Worm (Caenorhabditis elegans) whole organism, L3 larva: ENCODE measurements around the gene har-1.

ENCODE experiments used
- aly-2 ChIP-seq: fragments of 150-350 bp; optimal IDR thresholded peaks from 2 replicates; lab custom pipeline; 2014; ENCODE audit warnings: missing biosample characterization, missing genetic modification characterization
- ama-1 ChIP-seq: fragments of 150-350 bp; optimal IDR thresholded peaks from 2 replicates; lab custom pipeline; 2018
- ceh-16 ChIP-seq: sonication (generic microtip); optimal IDR thresholded peaks from 2 replicates; lab custom pipeline; 2017; ENCODE audit warnings: missing biosample characterization, missing genetic modification characterization
- ceh-28 ChIP-seq: fragments of 150-350 bp; optimal IDR thresholded peaks from 2 replicates; lab custom pipeline; 2014; ENCODE audit warnings: missing biosample characterization, missing genetic modification reagents, missing genetic modification characterization
- ceh-82 ChIP-seq: fragments of 150-350 bp; optimal IDR thresholded peaks from 2 replicates; lab custom pipeline; 2014; ENCODE audit warnings: missing biosample characterization, missing genetic modification characterization
- ceh-9 ChIP-seq: sonication (generic microtip); optimal IDR thresholded peaks from 2 replicates; lab custom pipeline; 2018; ENCODE audit warnings: missing biosample characterization, missing genetic modification characterization
- egl-27 ChIP-seq: sonication (generic microtip); optimal IDR thresholded peaks from 4 replicates; lab custom pipeline; 2017; ENCODE audit warnings: missing biosample characterization, missing genetic modification reagents, missing genetic modification characterization
- egl-5 ChIP-seq: fragments of 150-350 bp; optimal IDR thresholded peaks from 2 replicates; lab custom pipeline; 2017; ENCODE audit warnings: missing biosample characterization, missing genetic modification reagents, missing genetic modification characterization, inconsistent platforms
- elt-1 ChIP-seq: fragments of 150-350 bp; optimal IDR thresholded peaks from 2 replicates; lab custom pipeline; 2014; ENCODE audit warnings: missing biosample characterization, missing genetic modification characterization
- elt-2 ChIP-seq: sonication (generic microtip); optimal IDR thresholded peaks from 2 replicates; lab custom pipeline; 2016; ENCODE audit warnings: missing genetic modification reagents, mild to moderate bottlenecking, missing genetic modification characterization, missing compliant biosample characterization
- elt-3 ChIP-seq, 3 experiments: fragments of 150-350 bp in 1 of 3; sonication (generic microtip) in 2 of 3; optimal IDR thresholded peaks; 2 replicates in 2 of 3; 4 replicates in 1 of 3; lab custom pipeline; 2014 to 2017; ENCODE audit warnings: missing biosample characterization in 3 of 3, missing genetic modification characterization in 3 of 3
- fkh-2 ChIP-seq: fragments of 150-350 bp; optimal IDR thresholded peaks from 2 replicates; lab custom pipeline; 2014; ENCODE audit warnings: missing biosample characterization, missing genetic modification reagents, missing genetic modification characterization
- fos-1 ChIP-seq: fragments of 150-350 bp; optimal IDR thresholded peaks from 2 replicates; lab custom pipeline; 2014; ENCODE audit warnings: missing biosample characterization, missing genetic modification characterization
- hmg-11 ChIP-seq: sonication (generic microtip); optimal IDR thresholded peaks from 2 replicates; lab custom pipeline; 2016; ENCODE audit warnings: missing genetic modification characterization, missing compliant biosample characterization
- jun-1 ChIP-seq: fragments of 150-350 bp; optimal IDR thresholded peaks from 2 replicates; lab custom pipeline; 2014; ENCODE audit warnings: missing biosample characterization, missing genetic modification reagents, missing genetic modification characterization
- lin-15B ChIP-seq: fragments of 150-350 bp; optimal IDR thresholded peaks from 2 replicates; lab custom pipeline; 2014; ENCODE audit warnings: missing biosample characterization, missing genetic modification characterization
- lin-39 ChIP-seq: fragments of 150-350 bp; optimal IDR thresholded peaks from 2 replicates; lab custom pipeline; 2018; ENCODE audit warnings: missing biosample characterization, missing genetic modification reagents, missing genetic modification characterization
- mdl-1 ChIP-seq: fragments of 150-350 bp; optimal IDR thresholded peaks from 2 replicates; lab custom pipeline; 2014; ENCODE audit warnings: missing biosample characterization, missing genetic modification characterization
- mml-1 ChIP-seq: fragments of 150-350 bp; sonication (generic microtip); optimal IDR thresholded peaks from 3 replicates; lab custom pipeline; 2014; ENCODE audit warnings: missing biosample characterization, missing genetic modification characterization
- nfya-1 ChIP-seq: sonication (generic microtip); optimal IDR thresholded peaks from 2 replicates; lab custom pipeline; 2017; ENCODE audit warnings: missing genetic modification characterization, mild to moderate bottlenecking, missing compliant biosample characterization, antibody characterized with exemption, moderate library complexity; ENCODE audit not compliant: insufficient read depth
- nhr-11 ChIP-seq: fragments of 150-350 bp; optimal IDR thresholded peaks from 2 replicates; lab custom pipeline; 2014; ENCODE audit warnings: missing biosample characterization, missing genetic modification characterization
- nhr-12 ChIP-seq: fragments of 150-350 bp; optimal IDR thresholded peaks from 2 replicates; lab custom pipeline; 2014; ENCODE audit warnings: missing biosample characterization, missing genetic modification characterization
- nhr-25 ChIP-seq: sonication (generic microtip); optimal IDR thresholded peaks from 2 replicates; lab custom pipeline; 2017; ENCODE audit warnings: missing biosample characterization, missing genetic modification characterization
- nhr-28 ChIP-seq: fragments of 150-350 bp; optimal IDR thresholded peaks from 2 replicates; lab custom pipeline; 2014; ENCODE audit warnings: missing biosample characterization, missing genetic modification characterization
- nhr-67 ChIP-seq: fragments of 150-350 bp; optimal IDR thresholded peaks from 2 replicates; lab custom pipeline; 2014; ENCODE audit warnings: missing biosample characterization, missing genetic modification characterization
- nhr-77 ChIP-seq: fragments of 150-350 bp; optimal IDR thresholded peaks from 2 replicates; lab custom pipeline; 2014; ENCODE audit warnings: missing biosample characterization, missing genetic modification characterization
- pha-4 ChIP-seq: fragments of 150-350 bp; optimal IDR thresholded peaks from 2 replicates; lab custom pipeline; 2014; ENCODE audit warnings: missing biosample characterization, missing genetic modification reagents, missing genetic modification characterization
- sea-2 ChIP-seq: fragments of 150-350 bp; sonication (generic microtip); optimal IDR thresholded peaks from 4 replicates; lab custom pipeline; 2014; ENCODE audit warnings: missing biosample characterization, missing genetic modification reagents, missing genetic modification characterization
- skn-1 ChIP-seq: fragments of 150-350 bp; optimal IDR thresholded peaks from 2 replicates; lab custom pipeline; 2014; ENCODE audit warnings: missing biosample characterization, missing genetic modification characterization
- snpc-4 ChIP-seq: fragments of 150-350 bp; optimal IDR thresholded peaks from 2 replicates; lab custom pipeline; 2014; ENCODE audit warnings: missing biosample characterization, missing genetic modification characterization
- tbx-2 ChIP-seq: sonication (generic microtip); optimal IDR thresholded peaks from 2 replicates; lab custom pipeline; 2016; ENCODE audit warnings: mild to moderate bottlenecking, missing genetic modification characterization, missing compliant biosample characterization
- unc-62 ChIP-seq: fragments of 150-350 bp; sonication (generic microtip); optimal IDR thresholded peaks from 4 replicates; lab custom pipeline; 2014; ENCODE audit warnings: missing biosample characterization, missing genetic modification reagents, missing genetic modification characterization
- zag-1 ChIP-seq: fragments of 150-350 bp; optimal IDR thresholded peaks from 2 replicates; lab custom pipeline; 2014; ENCODE audit warnings: missing biosample characterization, missing genetic modification characterization

har-1 gene

ce11 chrIII:4150919-4151318, 935 bp upstream of the har-1 start (continued):
- peak; percentile 93 for TF ChIP-seq nfya-1 (tag; lab: Kevin White, UChicago)
- no peak for TF ChIP-seq mml-1 (tag; lab: Kevin White, UChicago)

- no peak for TF ChIP-seq jun-1 (tag; lab: Kevin White, UChicago)
- no peak for TF ChIP-seq sea-2 (GFP tag; lab: Kevin White, UChicago)
- TF ChIP-seq unc-62 (GFP tag; lab: Kevin White, UChicago) = no peak
- TF ChIP-seq elt-2 (tag; lab: Kevin White, UChicago) = no peak
- no peak for TF ChIP-seq skn-1
- TF ChIP-seq snpc-4 (tag; lab: Kevin White, UChicago) = no peak
- TF ChIP-seq fkh-2 = no peak
- no peak for TF ChIP-seq egl-27
- no peak for TF ChIP-seq nhr-25 (tag; lab: Kevin White, UChicago)
- TF ChIP-seq nhr-12 (tag; lab: Kevin White, UChicago) = no peak
- no peak for TF ChIP-seq ceh-82
- TF ChIP-seq nhr-77 (tag; lab: Kevin White, UChicago) = no peak
- no peak for TF ChIP-seq aly-2 (tag; lab: Kevin White, UChicago)
- no peak for TF ChIP-seq nhr-11 (tag; lab: Kevin White, UChicago)
- TF ChIP-seq, all 47 proteins: peak for 0
Observed at ce11 chrIII:4152309-4152708, 455 bp downstream of the har-1 start.

ce11 chrIII:4152828-4153227, 974 bp downstream of the har-1 start:
- TF ChIP-seq skn-1 = no peak
- TF ChIP-seq ama-1 (lab: Kevin White, UChicago) = peak; percentile 68

ce11 chrIII:4153299-4153698, 1.4 kb downstream of the har-1 start, which contains the start of gene glod-4:
TSS of gene glod-4 (plus strand) at chrIII:4153599.
- TF ChIP-seq lin-39 (no peak), tbx-2 (tag; lab: Kevin White, UChicago) (no peak), pha-4 (tag; lab: Kevin White, UChicago) (no peak), sea-2 (GFP tag; lab: Kevin White, UChicago) (no peak), elt-2 (tag; lab: Kevin White, UChicago) (no peak), elt-1 (no peak)

- TF ChIP-seq nhr-12 (tag; lab: Kevin White, UChicago) (no peak), unc-62 (GFP tag; lab: Kevin White, UChicago) (no peak), ceh-16 (tag; lab: Kevin White, UChicago) (no peak), nfya-1 (tag; lab: Kevin White, UChicago) (no peak), fkh-2 (no peak)
Observed at ce11 chrIII:4157298-4157697, 5.4 kb downstream of the har-1 start, which contains the start of gene C16C10.9. TSS of gene C16C10.9 (minus strand) at chrIII:4157398.

ce11 chrIII:4160937-4161336, 9.1 kb downstream of the har-1 start, which contains the start of gene C01G12.16:
TSS of gene C01G12.16 (plus strand) at chrIII:4161237.
- TF ChIP-seq nfya-1 (tag; lab: Kevin White, UChicago) (no peak), ceh-82 (no peak), hmg-11 (no peak), nhr-67 (tag; lab: Kevin White, UChicago) (no peak), nhr-12 (tag; lab: Kevin White, UChicago) (no peak), snpc-4 (tag; lab: Kevin White, UChicago) (no peak), egl-5 (tag; lab: Kevin White, UChicago) (no peak), tbx-2 (tag; lab: Kevin White, UChicago) (no peak), elt-1 (no peak), lin-39 (no peak), ceh-28 (tag; lab: Kevin White, UChicago) (no peak), elt-3 (tag; optimal IDR thresholded peaks at IDR 0.05; lab: Kevin White, UChicago) (no peak), fos-1 (tag; lab: Kevin White, UChicago) (no peak), fkh-2 (no peak), mdl-1 (tag; lab: Kevin White, UChicago) (no peak), ceh-9 (tag; lab: Kevin White, UChicago) (no peak), zag-1 (tag; lab: Kevin White, UChicago) (no peak), lin-15B (tag; lab: Kevin White, UChicago) (no peak), nhr-28 (tag; lab: Kevin White, UChicago) (no peak)
